Fruit fly (Drosophila melanogaster) whole organism, embryonic: ENCODE measurements around the gene H2.0.
A peak's percentile ranks its signal among the peaks of the same experiment; 100 is the strongest.

Experiments
- B-H2 ChIP-seq: fragments of 200-800 bp; sonication (Bioruptor generic); optimal IDR thresholded peaks from 2 replicates; lab custom pipeline; 2018; ENCODE audit warnings: missing biosample characterization, mild to moderate bottlenecking, missing genetic modification characterization
- CG10267 ChIP-seq: fragments of 200-800 bp; sonication (Bioruptor generic); optimal IDR thresholded peaks from 2 replicates; lab custom pipeline; 2018; ENCODE audit warnings: missing biosample characterization, mild to moderate bottlenecking, missing genetic modification characterization, moderate library complexity
- CG2199 ChIP-seq: fragments of 200-800 bp; sonication (Bioruptor generic); IDR thresholded peaks from 3 replicates; pipeline ENCODE4 v1.3.6; 2022; ENCODE audit warnings: missing biosample characterization, missing genetic modification characterization
- CG2712 ChIP-seq: fragments of 200-800 bp; optimal IDR thresholded peaks from 3 replicates; lab custom pipeline; 2019; ENCODE audit warnings: missing biosample characterization, mild to moderate bottlenecking, missing genetic modification characterization, moderate library complexity
- CG31365 ChIP-seq: fragments of 200-800 bp; sonication (Bioruptor generic); optimal IDR thresholded peaks from 2 replicates; lab custom pipeline; 2018; ENCODE audit warnings: missing biosample characterization, mild to moderate bottlenecking, missing genetic modification characterization
- CG34376 ChIP-seq: fragments of 200-800 bp; sonication (Bioruptor generic); optimal IDR thresholded peaks from 2 replicates; lab custom pipeline; 2018; ENCODE audit warnings: missing biosample characterization, mild to moderate bottlenecking, missing genetic modification characterization
- CG4854 ChIP-seq: fragments of 200-800 bp; sonication (Bioruptor generic); optimal IDR thresholded peaks from 2 replicates; lab custom pipeline; 2016; ENCODE audit warnings: missing biosample characterization, missing genetic modification characterization, inconsistent platforms
- CG6765 ChIP-seq: fragments of 200-800 bp; sonication (Bioruptor generic); optimal IDR thresholded peaks from 3 replicates; lab custom pipeline; 2017; ENCODE audit warnings: missing biosample characterization, mild to moderate bottlenecking, missing genetic modification characterization
- CG7963 ChIP-seq: fragments of 200-800 bp; sonication (Bioruptor generic); IDR thresholded peaks from 3 replicates; pipeline ENCODE4 v1.3.6; 2022; ENCODE audit warnings: missing biosample characterization, missing genetic modification characterization; ENCODE audit not compliant: partially characterized antibody
- CG9609 ChIP-seq: fragments of 200-800 bp; sonication (Bioruptor generic); optimal IDR thresholded peaks from 3 replicates; lab custom pipeline; 2016; ENCODE audit warnings: missing biosample characterization, missing genetic modification characterization
- CHES-1-like ChIP-seq: fragments of 200-800 bp; sonication (Bioruptor generic); optimal IDR thresholded peaks from 2 replicates; lab custom pipeline; 2016; ENCODE audit warnings: missing biosample characterization, missing genetic modification characterization
- Dbx ChIP-seq: fragments of 200-800 bp; sonication (Bioruptor generic); IDR thresholded peaks from 3 replicates; pipeline ENCODE4 v1.3.6; 2022; ENCODE audit warnings: missing biosample characterization, missing genetic modification characterization
- Dip3 ChIP-seq: fragments of 200-800 bp; sonication (Bioruptor generic); optimal IDR thresholded peaks from 3 replicates; lab custom pipeline; 2016; ENCODE audit warnings: missing biosample characterization, missing genetic modification characterization
- Ets65A ChIP-seq: fragments of 200-800 bp; sonication (Bioruptor generic); peaks from one replicate; lab custom pipeline; 2016; ENCODE audit warnings: missing biosample characterization, missing genetic modification characterization
- GATAe ChIP-seq: fragments of 200-800 bp; sonication (Bioruptor generic); conservative IDR thresholded peaks from 2 replicates; pipeline ENCODE4 v1.3.6; 2022; ENCODE audit warnings: missing biosample characterization, missing genetic modification characterization
- H2.0 ChIP-seq: fragments of 200-800 bp; sonication (Bioruptor generic); IDR thresholded peaks from 2 replicates; pipeline ENCODE4 v1.3.6; 2022; ENCODE audit warnings: missing biosample characterization, missing genetic modification characterization
- Hey ChIP-seq: fragments of 200-800 bp; sonication (Bioruptor generic); optimal IDR thresholded peaks from 3 replicates; lab custom pipeline; 2018; ENCODE audit warnings: missing biosample characterization, mild to moderate bottlenecking, missing genetic modification characterization
- MESR4 ChIP-seq: fragments of 200-800 bp; sonication (Bioruptor generic); optimal IDR thresholded peaks from 2 replicates; lab custom pipeline; 2018; ENCODE audit warnings: missing biosample characterization, mild to moderate bottlenecking, missing genetic modification characterization, moderate library complexity
- Pdp1 ChIP-seq, 2 experiments: fragments of 200-800 bp; sonication (Bioruptor generic); optimal IDR thresholded peaks; 3 replicates each; lab custom pipeline; 2016; ENCODE audit warnings: missing biosample characterization in 2 of 2, missing genetic modification characterization in 2 of 2, mild to moderate bottlenecking in 1 of 2, moderate library complexity in 1 of 2
- Poxn ChIP-seq: fragments of 200-800 bp; sonication (Bioruptor generic); IDR thresholded peaks from 2 replicates; pipeline ENCODE4 v1.3.6; 2022; ENCODE audit warnings: missing biosample characterization, missing genetic modification characterization
- Xrp1 ChIP-seq: fragments of 200-800 bp; sonication (Bioruptor generic); IDR thresholded peaks from 2 replicates; pipeline ENCODE4 v1.3.6; 2022; ENCODE audit warnings: missing biosample characterization, missing genetic modification characterization
- ara ChIP-seq: fragments of 200-800 bp; sonication (Bioruptor generic); IDR thresholded peaks from 2 replicates; pipeline ENCODE4 v1.3.6; 2022; ENCODE audit warnings: missing biosample characterization, missing genetic modification characterization
- chinmo ChIP-seq: fragments of 200-800 bp; sonication (Bioruptor generic); IDR thresholded peaks from 4 replicates; pipeline ENCODE4 v1.3.6; 2022; ENCODE audit warnings: missing biosample characterization, missing genetic modification characterization; ENCODE audit not compliant: partially characterized antibody
- chn ChIP-seq: fragments of 200-800 bp; sonication (Bioruptor generic); optimal IDR thresholded peaks from 2 replicates; lab custom pipeline; 2016; ENCODE audit warnings: missing biosample characterization, missing genetic modification characterization
- ci ChIP-seq: fragments of 200-800 bp; sonication (Bioruptor generic); IDR thresholded peaks from 3 replicates; pipeline ENCODE4 v1.3.6; 2022; ENCODE audit warnings: missing biosample characterization, missing genetic modification characterization
- croc ChIP-seq: fragments of 200-800 bp; sonication (Bioruptor generic); conservative IDR thresholded peaks from 3 replicates; pipeline ENCODE4 v1.3.6; 2022; ENCODE audit warnings: missing biosample characterization, missing genetic modification characterization
- exex ChIP-seq: fragments of 200-800 bp; sonication (Bioruptor generic); optimal IDR thresholded peaks from 4 replicates; lab custom pipeline; 2018; ENCODE audit warnings: missing biosample characterization, mild to moderate bottlenecking, missing genetic modification characterization, moderate library complexity
- fu2 ChIP-seq: fragments of 200-800 bp; sonication (Bioruptor generic); optimal IDR thresholded peaks from 2 replicates; lab custom pipeline; 2016; ENCODE audit warnings: missing biosample characterization, missing genetic modification characterization
- grn ChIP-seq: fragments of 200-800 bp; sonication (Bioruptor generic); optimal IDR thresholded peaks from 3 replicates; lab custom pipeline; 2017; ENCODE audit warnings: missing biosample characterization, missing genetic modification characterization
- hb ChIP-seq: fragments of 200-800 bp; sonication (Bioruptor generic); IDR thresholded peaks from 3 replicates; pipeline ENCODE4 v1.3.6; 2022; ENCODE audit warnings: missing biosample characterization, missing genetic modification characterization; ENCODE audit not compliant: partially characterized antibody
- hbn ChIP-seq: fragments of 200-800 bp; sonication (Bioruptor generic); IDR thresholded peaks from 2 replicates; pipeline ENCODE4 v1.3.6; 2022; ENCODE audit warnings: missing biosample characterization, missing genetic modification characterization; ENCODE audit not compliant: partially characterized antibody
- kay ChIP-seq: fragments of 200-800 bp; sonication (Bioruptor generic); optimal IDR thresholded peaks from 2 replicates; lab custom pipeline; 2016; ENCODE audit warnings: missing biosample characterization, missing genetic modification characterization
- lab ChIP-seq: fragments of 200-800 bp; sonication (Bioruptor generic); optimal IDR thresholded peaks from 3 replicates; lab custom pipeline; 2017; ENCODE audit warnings: missing biosample characterization, missing genetic modification characterization, mild to moderate bottlenecking, moderate library complexity, missing genetic modification reagents
- maf-S ChIP-seq: fragments of 200-800 bp; sonication (Bioruptor generic); optimal IDR thresholded peaks from 2 replicates; lab custom pipeline; 2016; ENCODE audit warnings: missing biosample characterization, missing genetic modification characterization
- mirr ChIP-seq: fragments of 200-800 bp; sonication (Bioruptor generic); optimal IDR thresholded peaks from 3 replicates; lab custom pipeline; 2018; ENCODE audit warnings: missing biosample characterization, mild to moderate bottlenecking, missing genetic modification characterization
- nerfin-1 ChIP-seq: fragments of 200-800 bp; sonication (Bioruptor generic); optimal IDR thresholded peaks from 3 replicates; lab custom pipeline; 2019; ENCODE audit warnings: missing biosample characterization, mild to moderate bottlenecking, missing genetic modification characterization, moderate library complexity
- nom ChIP-seq: fragments of 200-800 bp; sonication (Bioruptor generic); optimal IDR thresholded peaks from 2 replicates; lab custom pipeline; 2017; ENCODE audit warnings: missing biosample characterization, missing genetic modification characterization, mild to moderate bottlenecking, moderate library complexity, missing genetic modification reagents
- sens-2 ChIP-seq: fragments of 200-800 bp; sonication (Bioruptor generic); IDR thresholded peaks from 2 replicates; pipeline ENCODE4 v1.3.6; 2022; ENCODE audit warnings: missing biosample characterization, missing genetic modification characterization
- sug ChIP-seq: fragments of 200-800 bp; optimal IDR thresholded peaks from 2 replicates; lab custom pipeline; 2019; ENCODE audit warnings: missing biosample characterization, mild to moderate bottlenecking, missing genetic modification characterization, moderate library complexity
- tin ChIP-seq: fragments of 200-800 bp; sonication (Bioruptor generic); optimal IDR thresholded peaks from 3 replicates; lab custom pipeline; 2016; ENCODE audit warnings: missing biosample characterization, missing genetic modification characterization
- tna ChIP-seq: fragments of 200-800 bp; sonication (Bioruptor generic); IDR thresholded peaks from 2 replicates; pipeline ENCODE4 v1.3.6; 2022; ENCODE audit warnings: missing biosample characterization, missing genetic modification characterization; ENCODE audit not compliant: partially characterized antibody
- wek ChIP-seq: fragments of 200-800 bp; sonication (Bioruptor generic); optimal IDR thresholded peaks from 3 replicates; lab custom pipeline; 2018; ENCODE audit warnings: missing biosample characterization, mild to moderate bottlenecking, missing genetic modification characterization, moderate library complexity
- yki ChIP-seq: fragments of >200 bp; optimal IDR thresholded peaks from 3 replicates; lab custom pipeline; 2018
- zen ChIP-seq: fragments of 200-800 bp; sonication (Bioruptor generic); optimal IDR thresholded peaks from 3 replicates; lab custom pipeline; 2018; ENCODE audit warnings: missing biosample characterization, mild to moderate bottlenecking, missing genetic modification characterization, moderate library complexity

The H2.0 gene

DNA sequence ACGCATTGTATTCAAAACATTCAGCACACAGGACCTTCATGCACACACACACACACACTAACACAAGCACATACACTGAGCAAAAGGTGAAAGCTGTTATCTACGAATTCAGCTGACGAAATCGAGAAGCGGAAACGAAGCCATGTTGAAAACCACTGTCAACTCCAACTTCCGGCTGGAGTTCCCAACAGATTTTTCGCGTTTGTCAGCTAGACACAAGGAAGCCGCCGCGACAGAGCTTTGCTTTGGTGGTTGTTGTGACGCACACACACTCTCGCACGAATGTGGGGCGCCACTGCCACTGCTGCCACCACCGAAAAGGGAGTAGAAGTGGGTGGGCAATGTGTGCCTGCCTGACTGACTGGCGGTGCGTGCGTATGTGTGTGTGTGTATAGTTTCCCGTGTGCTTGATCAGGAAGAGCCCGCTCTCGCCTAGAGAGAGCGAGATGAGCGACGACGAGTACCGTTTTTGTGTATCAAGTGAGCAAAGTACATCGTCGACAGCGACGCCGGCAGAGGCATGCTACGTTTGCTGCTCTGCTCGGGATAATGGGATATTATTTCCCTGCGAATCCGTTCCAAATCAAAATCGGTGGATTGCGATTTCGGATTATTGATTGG is 21.5 kb downstream of the H2.0 start (continued):
- TF ChIP-seq CG6765 (GFP tag; lab: Kevin White, UChicago) (peak; percentile 82), maf-S (no peak), CG31365 (tag; lab: Kevin White, UChicago) (peak; percentile 74), CG4854 (GFP tag; lab: Kevin White, UChicago) (no peak), lab (GFP tag; lab: Kevin White, UChicago) (peak; percentile 88), B-H2 (no peak), yki (no peak)

DNA sequence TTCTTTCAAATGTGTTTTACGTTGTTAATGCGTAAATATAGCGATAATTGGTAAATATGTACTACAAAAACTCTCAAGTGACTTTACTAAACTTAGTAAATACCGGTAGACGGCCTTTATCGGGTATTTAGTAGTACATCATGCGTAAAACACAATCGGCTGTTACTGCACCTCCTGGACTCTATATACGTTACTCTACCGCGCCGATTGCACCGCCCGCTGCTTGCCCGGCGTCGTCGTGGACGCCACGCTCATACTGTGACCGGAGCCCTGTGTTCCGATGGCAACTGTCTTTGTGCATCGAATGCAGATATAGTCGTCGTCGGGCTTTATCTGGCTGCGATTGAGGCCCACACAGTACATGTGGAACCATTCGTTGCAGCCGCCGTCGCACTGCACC is 28.8 kb downstream of the H2.0 start:
- TF ChIP-seq nom (GFP tag; lab: Kevin White, UChicago) = peak; percentile 58
- 0 out of 3 replicates have a peak, but pooled peaks have one; percentile 31 for TF ChIP-seq CG7963 (GFP tag; lab: Robert Waterston, UW)
- no peak for TF ChIP-seq Poxn (GFP tag; lab: Robert Waterston, UW)

DNA sequence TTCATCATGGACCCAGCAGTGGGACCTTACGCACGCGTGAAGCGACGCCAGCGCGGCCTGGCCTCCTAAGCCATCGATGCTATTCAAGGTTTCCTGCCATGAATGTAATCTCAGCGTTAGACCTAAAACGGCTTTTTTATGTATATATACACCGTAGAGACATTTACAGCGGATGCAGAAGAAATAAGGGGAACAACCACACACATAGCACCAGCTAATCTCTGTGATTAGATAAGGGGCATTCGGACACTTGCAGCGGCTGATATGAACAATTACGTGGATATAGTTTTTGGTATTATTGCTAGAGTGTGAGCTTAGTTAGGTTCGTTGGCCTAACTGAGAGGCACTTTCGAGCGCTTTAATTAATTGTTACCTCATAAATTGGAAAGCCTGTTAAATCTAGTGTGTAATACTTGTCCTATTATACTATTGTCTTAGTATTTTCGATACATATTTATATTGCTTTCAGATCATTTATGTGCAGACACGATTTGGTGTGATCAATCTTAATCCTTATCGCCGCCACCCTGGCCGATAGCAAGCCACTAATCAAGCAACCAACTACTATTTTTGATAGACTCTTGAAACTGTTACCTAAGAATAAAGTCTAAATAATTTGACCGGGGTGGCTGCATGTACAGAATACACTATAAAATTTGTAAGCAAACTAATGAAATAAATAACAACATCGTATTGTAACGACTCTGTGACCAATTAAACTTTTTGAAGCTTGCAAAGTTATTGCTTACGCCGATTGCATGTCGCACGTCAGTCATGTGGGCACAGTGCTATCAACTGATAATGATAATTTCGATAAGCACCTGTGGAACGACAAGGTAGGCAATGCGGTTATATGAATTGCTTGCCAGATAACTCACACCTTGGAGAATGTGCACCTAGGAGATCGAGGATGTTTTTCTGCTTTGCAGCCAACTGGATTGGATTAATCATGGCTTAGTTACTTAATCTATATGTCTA is 30.8 kb downstream of the H2.0 start:
- TF ChIP-seq exex (tag; lab: Kevin White, UChicago) (peak; percentile 78), hbn (GFP tag; lab: Robert Waterston, UW) (no peak), CG7963 (GFP tag; lab: Robert Waterston, UW) (no peak), Dbx (GFP tag; lab: Robert Waterston, UW) (peak; percentile 16; the same call in 1 of the 3 replicates), sens-2 (GFP tag; lab: Robert Waterston, UW) (0 out of 2 replicates have a peak, but pooled peaks have one; percentile 37), kay (no peak), sug (peak; percentile 40), tna (no peak; the same call in 1 of the 2 replicates), Ets65A (peak; percentile 61), ci (GFP tag; lab: Robert Waterston, UW) (0 out of 3 replicates have a peak, but pooled peaks have one; percentile 21), ara (GFP tag; lab: Robert Waterston, UW) (0 out of 2 replicates have a peak, but pooled peaks have one; percentile 31), grn (GFP tag; lab: Kevin White, UChicago) (peak; percentile 80), chinmo (GFP tag; lab: Robert Waterston, UW) (peak; percentile 53; the same call in 1 of the 4 replicates), Pdp1 (GFP tag; optimal IDR thresholded peaks at IDR 0.05; lab: Kevin White, UChicago) (peak in 1 of 2 experiments; percentile 68), Dip3 (GFP tag; lab: Kevin White, UChicago) (no peak), Hey (peak; percentile 98), GATAe (GFP tag; lab: Robert Waterston, UW) (peak; percentile 64; the same call in 1 of the 2 replicates), CG9609 (GFP tag; lab: Kevin White, UChicago) (no peak), mirr (GFP tag; lab: Kevin White, UChicago) (peak; percentile 37), CG2712 (tag; lab: Kevin White, UChicago) (no peak), CG2199 (peak; percentile 77; the same call in 1 of the 3 replicates), CG34376 (peak; percentile 36), nerfin-1 (no peak)

DNA sequence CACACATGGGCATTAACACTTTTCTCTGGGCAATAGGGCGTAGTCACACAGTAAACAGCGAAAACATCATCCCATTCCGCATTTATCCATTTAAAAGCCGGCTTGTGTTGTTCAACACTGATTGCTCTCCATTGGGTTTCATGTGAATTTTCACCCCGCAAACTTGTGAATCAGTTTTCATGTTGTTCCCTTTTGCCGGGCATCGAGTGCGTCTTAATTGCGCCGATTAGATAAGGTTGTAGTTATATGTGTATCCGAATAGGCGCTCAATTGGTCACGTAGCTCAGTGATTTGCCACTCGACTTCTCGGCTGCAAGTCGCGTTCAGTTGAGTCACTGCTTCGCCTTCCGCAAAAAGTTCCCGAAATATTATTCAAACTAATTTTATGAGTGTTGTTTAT is 32.3 kb downstream of the H2.0 start:
- TF ChIP-seq Xrp1 (GFP tag; lab: Robert Waterston, UW) (no peak), CG10267 (peak; percentile 73), CG6765 (GFP tag; lab: Kevin White, UChicago) (no peak), chn (GFP tag; lab: Kevin White, UChicago) (no peak), MESR4 (GFP tag; lab: Kevin White, UChicago) (no peak), fu2 (no peak), hb (GFP tag; lab: Robert Waterston, UW) (no peak), wek (no peak), croc (GFP tag; lab: Robert Waterston, UW) (no peak), CHES-1-like (GFP tag; lab: Kevin White, UChicago) (no peak), lab (GFP tag; lab: Kevin White, UChicago) (no peak), H2.0 (GFP tag; lab: Robert Waterston, UW) (no peak), tin (GFP tag; lab: Kevin White, UChicago) (no peak), zen (tag; lab: Kevin White, UChicago) (no peak)
